Worm (Caenorhabditis elegans) whole organism, L2 larva: ENCODE measurements around the gene H20J04.7.

Experiments
- elt-3 ChIP-seq: sonication (generic microtip); optimal IDR thresholded peaks from 2 replicates; lab custom pipeline; 2017; ENCODE audit warnings: missing biosample characterization, missing genetic modification characterization
- nhr-25 ChIP-seq: fragments of 150-350 bp; sonication (generic microtip); optimal IDR thresholded peaks from 3 replicates; lab custom pipeline; 2014; ENCODE audit warnings: missing biosample characterization, missing genetic modification characterization

DNA sequence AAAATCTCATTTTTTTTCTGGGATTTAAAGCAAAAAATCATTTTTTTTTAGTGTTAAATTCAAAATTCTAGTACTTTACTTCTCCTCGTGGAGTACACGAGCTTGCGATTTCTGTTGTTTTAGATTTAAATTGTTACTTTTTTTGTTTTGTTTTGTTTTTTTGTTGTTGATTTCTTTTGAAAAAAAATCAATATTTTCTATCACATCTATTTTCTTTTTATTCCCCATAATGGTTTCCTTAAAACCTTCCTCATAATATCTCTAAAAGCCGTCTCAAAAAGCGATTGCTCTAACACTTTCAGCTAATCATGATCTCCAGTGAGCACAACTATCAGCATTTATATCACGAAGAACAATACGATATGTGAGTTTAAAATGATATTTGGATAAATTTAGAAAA lies 20.7 kb downstream of the H20J04.7 start, which contains the start of gene madf-3:
- TF ChIP-seq nhr-25 (tag; lab: Kevin White, UChicago) (no peak), elt-3 (tag; lab: Kevin White, UChicago) (no peak)
